Worm (Caenorhabditis elegans) whole organism, midembryonic: ENCODE data around the gene his-71.

Experiments used
- T22C8.4 ChIP-seq: fragments of 200-800 bp; sonication (Bioruptor generic); IDR thresholded peaks from 2 replicates; pipeline ENCODE4 v1.3.6; 2022; ENCODE audit warnings: missing genetic modification characterization, missing compliant biosample characterization
- cog-1 ChIP-seq: sonication (generic microtip); optimal IDR thresholded peaks from 2 replicates; lab custom pipeline; 2016; ENCODE audit warnings: missing genetic modification characterization, missing compliant biosample characterization
- flt-1 ChIP-seq: fragments of 200-800 bp; sonication (Bioruptor generic); IDR thresholded peaks from 2 replicates; pipeline ENCODE4 v1.3.6; 2022; ENCODE audit warnings: missing genetic modification characterization, missing compliant biosample characterization
- klf-2 ChIP-seq: fragments of 200-800 bp; sonication (Bioruptor generic); conservative IDR thresholded peaks from 2 replicates; pipeline ENCODE4 v1.3.6; 2022; ENCODE audit warnings: missing genetic modification reagents, missing genetic modification characterization, missing compliant biosample characterization
- med-1 ChIP-seq: sonication (generic microtip); optimal IDR thresholded peaks from 2 replicates; lab custom pipeline; 2017; ENCODE audit warnings: missing genetic modification characterization, mild to moderate bottlenecking, missing compliant biosample characterization, antibody characterized with exemption, missing genetic modification reagents; ENCODE audit not compliant: insufficient read depth
- ref-1 ChIP-seq: fragments of 200-800 bp; sonication (Bioruptor generic); conservative IDR thresholded peaks from 2 replicates; pipeline ENCODE4 v1.3.6; 2022; ENCODE audit warnings: missing genetic modification reagents, missing genetic modification characterization, missing compliant biosample characterization
- tab-1 ChIP-seq: fragments of 200-800 bp; sonication (Bioruptor generic); IDR thresholded peaks from 2 replicates; pipeline ENCODE4 v1.3.6; 2022; ENCODE audit warnings: missing genetic modification characterization, missing compliant biosample characterization
- ztf-23 ChIP-seq: fragments of 200-800 bp; sonication (Bioruptor generic); IDR thresholded peaks from 2 replicates; pipeline ENCODE4 v1.3.6; 2022; ENCODE audit warnings: missing genetic modification reagents, missing genetic modification characterization, missing compliant biosample characterization
- ztf-29 ChIP-seq: fragments of 200-800 bp; sonication (Bioruptor generic); IDR thresholded peaks from 2 replicates; pipeline ENCODE4 v1.3.6; 2022; ENCODE audit warnings: missing genetic modification reagents, missing genetic modification characterization, missing compliant biosample characterization

The his-71 gene

DNA sequence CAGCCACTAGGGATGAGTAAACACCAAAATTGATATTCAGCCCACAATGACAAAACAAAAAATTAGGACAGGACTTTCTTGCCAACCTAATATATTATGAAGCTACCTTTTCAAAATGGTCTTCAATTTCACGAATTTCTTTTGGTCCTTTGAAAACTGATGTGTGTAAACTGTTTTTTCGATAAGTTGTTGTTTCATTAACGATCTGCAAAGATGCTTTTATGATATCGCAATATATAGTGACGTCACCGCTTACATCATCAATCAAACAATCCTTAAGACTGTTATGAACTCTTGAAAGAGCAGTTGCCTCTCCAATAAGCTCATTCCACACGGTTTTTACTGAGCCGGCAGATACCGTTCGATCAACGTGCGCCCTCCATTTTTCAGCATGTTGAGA is 10.2 kb upstream of the his-71 start:
- TF ChIP-seq tab-1 (GFP tag; lab: Robert Waterston, UW) (no peak), med-1 (GFP tag; lab: Kevin White, UChicago) (no peak), klf-2 (GFP tag; lab: Robert Waterston, UW) (no peak), cog-1 (tag; lab: Kevin White, UChicago) (no peak), ref-1 (GFP tag; lab: Robert Waterston, UW) (no peak), flt-1 (GFP tag; lab: Robert Waterston, UW) (no peak), ztf-23 (GFP tag; lab: Robert Waterston, UW) (no peak), T22C8.4 (GFP tag; lab: Robert Waterston, UW) (no peak), ztf-29 (GFP tag; lab: Robert Waterston, UW) (no peak)

ce11 chrX:7990282-7990681 is 8.4 kb upstream of the his-71 start:
- TF ChIP-seq med-1 (GFP tag; lab: Kevin White, UChicago) (no peak), klf-2 (GFP tag; lab: Robert Waterston, UW) (no peak), ztf-23 (GFP tag; lab: Robert Waterston, UW) (no peak), tab-1 (GFP tag; lab: Robert Waterston, UW) (no peak), T22C8.4 (GFP tag; lab: Robert Waterston, UW) (no peak), ztf-29 (GFP tag; lab: Robert Waterston, UW) (no peak), cog-1 (tag; lab: Kevin White, UChicago) (no peak), flt-1 (GFP tag; lab: Robert Waterston, UW) (no peak), ref-1 (GFP tag; lab: Robert Waterston, UW) (no peak)

DNA sequence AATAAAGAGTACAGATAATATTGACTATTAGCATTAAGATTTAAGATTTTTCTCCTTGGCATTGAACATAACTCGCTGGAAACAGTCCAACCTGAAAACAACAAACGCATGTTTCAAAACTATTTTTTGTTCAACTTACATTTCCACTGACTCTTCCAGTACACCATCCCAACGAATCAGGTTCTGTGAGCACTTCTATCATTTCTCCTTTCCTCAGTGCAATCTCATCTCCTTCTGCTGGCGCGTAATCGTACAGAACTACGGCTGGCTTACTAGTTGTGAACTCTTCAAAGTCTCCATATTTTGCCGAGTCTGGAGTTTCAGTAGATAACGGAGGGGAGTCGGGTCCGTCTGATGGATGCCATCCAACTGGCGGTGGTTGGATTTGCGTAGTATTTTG is 7.3 kb upstream of the his-71 start:
- TF ChIP-seq cog-1 (tag; lab: Kevin White, UChicago) (no peak), ztf-23 (GFP tag; lab: Robert Waterston, UW) (no peak), ref-1 (GFP tag; lab: Robert Waterston, UW) (no peak), klf-2 (GFP tag; lab: Robert Waterston, UW) (no peak), flt-1 (GFP tag; lab: Robert Waterston, UW) (no peak), ztf-29 (GFP tag; lab: Robert Waterston, UW) (no peak), med-1 (GFP tag; lab: Kevin White, UChicago) (no peak), tab-1 (GFP tag; lab: Robert Waterston, UW) (no peak), T22C8.4 (GFP tag; lab: Robert Waterston, UW) (no peak)

ce11 chrX:7988457-7988856 is 6.6 kb upstream of the his-71 start:
- TF ChIP-seq flt-1 (GFP tag; lab: Robert Waterston, UW) (no peak), cog-1 (tag; lab: Kevin White, UChicago) (no peak), ztf-23 (GFP tag; lab: Robert Waterston, UW) (no peak), med-1 (GFP tag; lab: Kevin White, UChicago) (no peak), ztf-29 (GFP tag; lab: Robert Waterston, UW) (no peak), T22C8.4 (GFP tag; lab: Robert Waterston, UW) (no peak), tab-1 (GFP tag; lab: Robert Waterston, UW) (no peak), ref-1 (GFP tag; lab: Robert Waterston, UW) (no peak), klf-2 (GFP tag; lab: Robert Waterston, UW) (no peak)

- TF ChIP-seq cog-1 (tag; lab: Kevin White, UChicago): no peak
- no peak for TF ChIP-seq ztf-23 (GFP tag; lab: Robert Waterston, UW)
- TF ChIP-seq ztf-29 (GFP tag; lab: Robert Waterston, UW): no peak
- TF ChIP-seq med-1 (GFP tag; lab: Kevin White, UChicago): no peak
- TF ChIP-seq tab-1 (GFP tag; lab: Robert Waterston, UW): no peak
- TF ChIP-seq flt-1 (GFP tag; lab: Robert Waterston, UW): no peak
- TF ChIP-seq klf-2 (GFP tag; lab: Robert Waterston, UW): no peak
- TF ChIP-seq T22C8.4 (GFP tag; lab: Robert Waterston, UW): no peak
- TF ChIP-seq ref-1 (GFP tag; lab: Robert Waterston, UW): no peak
Observed at ce11 chrX:7986892-7987291, 5.0 kb upstream of the his-71 start.

DNA sequence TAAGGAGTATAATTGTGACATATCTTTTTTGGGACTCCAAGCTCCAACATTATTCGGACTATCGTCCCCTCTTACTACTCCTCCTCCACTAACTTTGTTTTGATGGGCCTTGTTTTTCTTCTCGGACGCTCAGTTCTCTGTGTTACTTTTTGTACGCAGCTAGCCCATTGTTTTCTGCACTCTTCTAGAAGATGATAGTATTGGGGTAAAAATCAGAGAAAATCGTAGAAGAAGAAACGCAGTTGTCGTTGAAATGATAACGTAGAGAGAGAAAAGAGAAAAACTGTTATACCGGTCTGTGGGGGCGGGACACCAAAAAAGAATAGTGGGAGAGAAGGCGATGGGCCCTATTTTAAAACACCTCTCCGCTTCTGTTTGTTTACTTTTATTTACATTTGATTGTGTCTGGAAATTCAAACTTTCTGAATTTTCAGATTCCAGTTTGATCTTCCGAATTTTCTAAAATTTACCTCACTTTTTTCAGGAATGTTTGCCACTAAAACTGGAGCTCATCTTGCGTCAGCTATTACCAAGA is 3.7 kb upstream of the his-71 start, which contains the start of gene F45E1.4:
TSS of gene F45E1.4 (plus strand) at position 485 of the 535 bp plus-strand sequence.
- TF ChIP-seq ztf-29 (GFP tag; lab: Robert Waterston, UW) (no peak), flt-1 (GFP tag; lab: Robert Waterston, UW) (no peak), ztf-23 (GFP tag; lab: Robert Waterston, UW) (no peak), T22C8.4 (GFP tag; lab: Robert Waterston, UW) (no peak), ref-1 (GFP tag; lab: Robert Waterston, UW) (no peak)

- TF ChIP-seq med-1 (GFP tag; lab: Kevin White, UChicago): no peak
- TF ChIP-seq ztf-29 (GFP tag; lab: Robert Waterston, UW): no peak
- TF ChIP-seq tab-1 (GFP tag; lab: Robert Waterston, UW): no peak
Observed at ce11 chrX:7984742-7985141, 2.9 kb upstream of the his-71 start.

- TF ChIP-seq med-1 (GFP tag; lab: Kevin White, UChicago) (no peak), ztf-29 (GFP tag; lab: Robert Waterston, UW) (no peak), ztf-23 (GFP tag; lab: Robert Waterston, UW) (no peak), cog-1 (tag; lab: Kevin White, UChicago) (no peak), tab-1 (GFP tag; lab: Robert Waterston, UW) (no peak), klf-2 (GFP tag; lab: Robert Waterston, UW) (no peak), flt-1 (GFP tag; lab: Robert Waterston, UW) (no peak), T22C8.4 (GFP tag; lab: Robert Waterston, UW) (no peak), ref-1 (GFP tag; lab: Robert Waterston, UW) (no peak)
Observed at ce11 chrX:7977452-7977851, 4.4 kb downstream of the his-71 start.

DNA sequence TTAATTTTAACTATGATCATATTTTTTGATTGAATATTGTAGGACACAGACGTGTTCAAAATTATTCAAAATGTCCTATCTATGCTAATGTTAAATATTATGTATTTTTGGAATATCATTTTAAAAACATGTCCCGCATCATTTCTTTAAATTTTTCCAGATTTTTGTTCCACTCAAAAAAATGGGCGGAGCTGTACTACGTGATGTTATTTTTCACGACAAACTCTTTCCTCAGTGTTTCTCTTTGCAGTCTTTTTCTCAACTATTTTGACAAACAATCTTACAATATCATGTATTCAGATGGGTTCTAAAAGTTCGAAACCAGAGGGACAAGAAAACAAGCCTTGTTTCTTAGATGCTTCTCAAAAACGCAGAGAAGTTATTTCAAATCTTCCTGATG is 5.5 kb downstream of the his-71 start, which contains the start of gene F45E1.5:
TSS of gene F45E1.5 (plus strand) at position 301 of the 400 bp plus-strand sequence.
- TF ChIP-seq tab-1 (GFP tag; lab: Robert Waterston, UW) (no peak), cog-1 (tag; lab: Kevin White, UChicago) (no peak), ztf-23 (GFP tag; lab: Robert Waterston, UW) (no peak), med-1 (GFP tag; lab: Kevin White, UChicago) (no peak), ztf-29 (GFP tag; lab: Robert Waterston, UW) (no peak), ref-1 (GFP tag; lab: Robert Waterston, UW) (no peak), T22C8.4 (GFP tag; lab: Robert Waterston, UW) (no peak), flt-1 (GFP tag; lab: Robert Waterston, UW) (no peak), klf-2 (GFP tag; lab: Robert Waterston, UW) (no peak)
